Fruit fly (Drosophila melanogaster) whole organism, embryonic: ENCODE data around the gene CanB.

Experiments
- Bdp1 ChIP-seq: fragments of 200-800 bp; sonication (Bioruptor generic); optimal IDR thresholded peaks from 3 replicates; lab custom pipeline; 2016; ENCODE audit warnings: missing biosample characterization, missing genetic modification characterization
- Bteb2 ChIP-seq: fragments of 200-800 bp; sonication (Bioruptor generic); optimal IDR thresholded peaks from 2 replicates; lab custom pipeline; 2016; ENCODE audit warnings: missing biosample characterization, missing genetic modification characterization
- CG10366 ChIP-seq: fragments of 200-800 bp; sonication (Bioruptor generic); IDR thresholded peaks from 2 replicates; pipeline ENCODE4 v1.3.6; 2022; ENCODE audit warnings: missing biosample characterization, missing genetic modification characterization
- CG10979 ChIP-seq: fragments of 200-800 bp; sonication (Bioruptor generic); optimal IDR thresholded peaks from 2 replicates; lab custom pipeline; 2018; ENCODE audit warnings: missing biosample characterization, mild to moderate bottlenecking, missing genetic modification characterization, moderate library complexity
- CG11085 ChIP-seq: fragments of 200-800 bp; sonication (Bioruptor generic); IDR thresholded peaks from 2 replicates; pipeline ENCODE4 v1.3.6; 2022; ENCODE audit warnings: missing biosample characterization, missing genetic modification characterization
- CG12299 ChIP-seq: fragments of 200-800 bp; sonication (Bioruptor generic); optimal IDR thresholded peaks from 2 replicates; lab custom pipeline; 2018; ENCODE audit warnings: missing biosample characterization, mild to moderate bottlenecking, missing genetic modification characterization
- CG12769 ChIP-seq: fragments of 200-800 bp; sonication (Bioruptor generic); optimal IDR thresholded peaks from 2 replicates; lab custom pipeline; 2019; ENCODE audit warnings: missing biosample characterization, mild to moderate bottlenecking, missing genetic modification characterization, moderate library complexity
- CG15073 ChIP-seq: fragments of 200-800 bp; sonication (Bioruptor generic); optimal IDR thresholded peaks from 2 replicates; lab custom pipeline; 2016; ENCODE audit warnings: missing biosample characterization, missing genetic modification characterization
- CG15696 ChIP-seq: fragments of 200-800 bp; sonication (Bioruptor generic); optimal IDR thresholded peaks from 2 replicates; lab custom pipeline; 2019; ENCODE audit warnings: missing biosample characterization, mild to moderate bottlenecking, missing genetic modification characterization, moderate library complexity
- CG18262 ChIP-seq: fragments of 200-800 bp; optimal IDR thresholded peaks from 3 replicates; lab custom pipeline; 2019; ENCODE audit warnings: missing biosample characterization, mild to moderate bottlenecking, missing genetic modification characterization, moderate library complexity
- CG2116 ChIP-seq: fragments of 200-800 bp; sonication (Bioruptor generic); optimal IDR thresholded peaks from 3 replicates; lab custom pipeline; 2018; ENCODE audit warnings: missing biosample characterization, mild to moderate bottlenecking, missing genetic modification characterization
- CG31365 ChIP-seq: fragments of 200-800 bp; sonication (Bioruptor generic); optimal IDR thresholded peaks from 2 replicates; lab custom pipeline; 2018; ENCODE audit warnings: missing biosample characterization, mild to moderate bottlenecking, missing genetic modification characterization
- CG34422 ChIP-seq: fragments of 200-800 bp; sonication (Bioruptor generic); IDR thresholded peaks from 3 replicates; pipeline ENCODE4 v1.3.6; 2022; ENCODE audit warnings: missing biosample characterization, missing genetic modification characterization
- CG6272 ChIP-seq: fragments of 200-800 bp; sonication (Bioruptor generic); IDR thresholded peaks from 2 replicates; pipeline ENCODE4 v1.3.6; 2022; ENCODE audit warnings: missing biosample characterization, missing genetic modification characterization
- CG6654 ChIP-seq: fragments of 200-800 bp; sonication (Bioruptor generic); optimal IDR thresholded peaks from 2 replicates; lab custom pipeline; 2017; ENCODE audit warnings: missing biosample characterization, mild to moderate bottlenecking, missing genetic modification characterization
- CHES-1-like ChIP-seq: fragments of 200-800 bp; sonication (Bioruptor generic); optimal IDR thresholded peaks from 2 replicates; lab custom pipeline; 2016; ENCODE audit warnings: missing biosample characterization, missing genetic modification characterization
- D19B ChIP-seq: fragments of 200-800 bp; sonication (Bioruptor generic); optimal IDR thresholded peaks from 2 replicates; lab custom pipeline; 2017; ENCODE audit warnings: missing biosample characterization, mild to moderate bottlenecking, missing genetic modification characterization
- Dref ChIP-seq: fragments of 200-800 bp; sonication (Bioruptor generic); IDR thresholded peaks from 2 replicates; pipeline ENCODE4 v1.3.6; 2022; ENCODE audit warnings: missing biosample characterization, missing genetic modification characterization
- E2f2 ChIP-seq: fragments of 200-800 bp; sonication (Bioruptor generic); IDR thresholded peaks from 2 replicates; pipeline ENCODE4 v1.3.6; 2022; ENCODE audit warnings: missing biosample characterization, missing genetic modification characterization
- Gug ChIP-seq: fragments of 200-800 bp; sonication (Bioruptor generic); IDR thresholded peaks from 4 replicates; pipeline ENCODE4 v1.3.6; 2022; ENCODE audit warnings: missing biosample characterization, missing genetic modification characterization
- HLHmδ ChIP-seq: fragments of 200-800 bp; sonication (Bioruptor generic); optimal IDR thresholded peaks from 2 replicates; lab custom pipeline; 2018; ENCODE audit warnings: missing biosample characterization, mild to moderate bottlenecking, missing genetic modification characterization, moderate library complexity
- Hey ChIP-seq: fragments of 200-800 bp; sonication (Bioruptor generic); optimal IDR thresholded peaks from 3 replicates; lab custom pipeline; 2018; ENCODE audit warnings: missing biosample characterization, mild to moderate bottlenecking, missing genetic modification characterization
- Lim3 ChIP-seq: fragments of 200-800 bp; sonication (Bioruptor generic); IDR thresholded peaks from 2 replicates; pipeline ENCODE4 v1.3.6; 2022; ENCODE audit warnings: missing biosample characterization, missing genetic modification characterization
- Mad ChIP-seq: fragments of 200-800 bp; sonication (Bioruptor generic); optimal IDR thresholded peaks from 2 replicates; lab custom pipeline; 2016; ENCODE audit warnings: missing biosample characterization, missing genetic modification characterization
- Mrtf ChIP-seq: fragments of 200-800 bp; sonication (Bioruptor generic); IDR thresholded peaks from 3 replicates; pipeline ENCODE4 v1.3.6; 2022; ENCODE audit warnings: missing biosample characterization, missing genetic modification characterization
- Myb ChIP-seq: fragments of 200-800 bp; sonication (Bioruptor generic); optimal IDR thresholded peaks from 2 replicates; lab custom pipeline; 2016; ENCODE audit warnings: missing biosample characterization, missing genetic modification characterization
- Oaz ChIP-seq: fragments of 200-800 bp; sonication (Bioruptor generic); IDR thresholded peaks from 2 replicates; pipeline ENCODE4 v1.3.6; 2022; ENCODE audit warnings: missing biosample characterization, missing genetic modification characterization
- Oli ChIP-seq: fragments of 200-800 bp; sonication (Bioruptor generic); optimal IDR thresholded peaks from 2 replicates; lab custom pipeline; 2018; ENCODE audit warnings: missing biosample characterization, mild to moderate bottlenecking, missing genetic modification characterization, moderate library complexity
- Ravus ChIP-seq: fragments of 200-800 bp; sonication (Bioruptor generic); IDR thresholded peaks from 2 replicates; pipeline ENCODE4 v1.3.6; 2022; ENCODE audit warnings: missing biosample characterization, missing genetic modification characterization
- Sin3A ChIP-seq: fragments of >200 bp; optimal IDR thresholded peaks from 2 replicates; lab custom pipeline; 2018
- Taf1 ChIP-seq: fragments of 200-800 bp; sonication (Bioruptor generic); IDR thresholded peaks from 2 replicates; pipeline ENCODE4 v1.3.6; 2022; ENCODE audit warnings: missing biosample characterization, missing genetic modification characterization
- ap ChIP-seq: fragments of 200-800 bp; sonication (Bioruptor generic); IDR thresholded peaks from 2 replicates; pipeline ENCODE4 v1.3.6; 2022; ENCODE audit warnings: missing biosample characterization, missing genetic modification characterization
- ato ChIP-seq: fragments of 200-800 bp; sonication (Bioruptor generic); IDR thresholded peaks from 2 replicates; pipeline ENCODE4 v1.3.6; 2022; ENCODE audit warnings: missing biosample characterization, missing genetic modification characterization; ENCODE audit not compliant: partially characterized antibody
- bcd ChIP-seq: fragments of 200-800 bp; sonication (Bioruptor generic); optimal IDR thresholded peaks from 2 replicates; lab custom pipeline; 2017; ENCODE audit warnings: missing biosample characterization, mild to moderate bottlenecking, missing genetic modification characterization
- dan ChIP-seq: fragments of 200-800 bp; sonication (Bioruptor generic); IDR thresholded peaks from 2 replicates; pipeline ENCODE4 v1.3.6; 2022; ENCODE audit warnings: missing biosample characterization, missing genetic modification characterization
- danr ChIP-seq: fragments of 200-800 bp; sonication (Bioruptor generic); IDR thresholded peaks from 2 replicates; pipeline ENCODE4 v1.3.6; 2022; ENCODE audit warnings: missing biosample characterization, missing genetic modification characterization
- dpn ChIP-seq, 2 experiments: fragments of 200-800 bp; sonication (Bioruptor generic); optimal IDR thresholded peaks; 3 replicates each; lab custom pipeline; 2016; ENCODE audit warnings: missing biosample characterization in 2 of 2, missing genetic modification characterization in 2 of 2
- ems ChIP-seq: fragments of 200-800 bp; sonication (Bioruptor generic); optimal IDR thresholded peaks from 3 replicates; lab custom pipeline; 2016; ENCODE audit warnings: missing biosample characterization, missing genetic modification characterization
- ewg ChIP-seq: fragments of 200-800 bp; sonication (Bioruptor generic); optimal IDR thresholded peaks from 3 replicates; lab custom pipeline; 2017; ENCODE audit warnings: mild to moderate bottlenecking, missing biosample characterization, missing genetic modification reagents, missing genetic modification characterization
- h ChIP-seq: fragments of >200 bp; optimal IDR thresholded peaks from 2 replicates; lab custom pipeline; 2017
- ham ChIP-seq: fragments of 200-800 bp; sonication (Bioruptor generic); IDR thresholded peaks from 2 replicates; pipeline ENCODE4 v1.3.6; 2022; ENCODE audit warnings: missing biosample characterization, missing genetic modification characterization
- hth ChIP-seq: fragments of >200 bp; optimal IDR thresholded peaks from 2 replicates; lab custom pipeline; 2017; ENCODE audit warnings: inconsistent platforms
- kay ChIP-seq: fragments of 200-800 bp; sonication (Bioruptor generic); optimal IDR thresholded peaks from 2 replicates; lab custom pipeline; 2016; ENCODE audit warnings: missing biosample characterization, missing genetic modification characterization
- lola ChIP-seq, 3 experiments: fragments of >200 bp in 2 of 3; fragments of 200-800 bp in 1 of 3; sonication (Bioruptor generic) in 1 of 3; optimal IDR thresholded peaks; 2 replicates each; lab custom pipeline; 2017 to 2019; ENCODE audit warnings: missing biosample characterization in 3 of 3, missing genetic modification characterization in 3 of 3, mild to moderate bottlenecking in 1 of 3, moderate library complexity in 1 of 3
- luna ChIP-seq: fragments of 200-800 bp; sonication (Bioruptor generic); optimal IDR thresholded peaks from 2 replicates; lab custom pipeline; 2016; ENCODE audit warnings: missing biosample characterization, missing genetic modification characterization
- mam ChIP-seq: fragments of 200-800 bp; sonication (Bioruptor generic); optimal IDR thresholded peaks from 3 replicates; lab custom pipeline; 2016; ENCODE audit warnings: missing biosample characterization, missing genetic modification characterization
- nerfin-1 ChIP-seq: fragments of 200-800 bp; sonication (Bioruptor generic); optimal IDR thresholded peaks from 3 replicates; lab custom pipeline; 2019; ENCODE audit warnings: missing biosample characterization, mild to moderate bottlenecking, missing genetic modification characterization, moderate library complexity
- otp ChIP-seq: fragments of 200-800 bp; sonication (Bioruptor generic); IDR thresholded peaks from 3 replicates; pipeline ENCODE4, ENCODE4 v1.3.6; 2022; ENCODE audit warnings: missing biosample characterization, missing genetic modification characterization
- rib ChIP-seq: fragments of 200-800 bp; sonication (Bioruptor generic); IDR thresholded peaks from 2 replicates; pipeline ENCODE4 v1.3.6; 2022; ENCODE audit warnings: missing biosample characterization, missing genetic modification characterization
- slou ChIP-seq: fragments of 200-800 bp; sonication (Bioruptor generic); optimal IDR thresholded peaks from 3 replicates; lab custom pipeline; 2016; ENCODE audit warnings: missing biosample characterization, missing genetic modification characterization
- sna ChIP-seq: fragments of 200-800 bp; sonication (Bioruptor generic); IDR thresholded peaks from 2 replicates; pipeline ENCODE4 v1.3.6; 2022; ENCODE audit warnings: missing biosample characterization, missing genetic modification characterization; ENCODE audit not compliant: partially characterized antibody
- stc ChIP-seq: fragments of 200-800 bp; sonication (Bioruptor generic); IDR thresholded peaks from 2 replicates; pipeline ENCODE4 v1.3.6; 2022; ENCODE audit warnings: missing biosample characterization, missing genetic modification characterization
- tx ChIP-seq: fragments of 200-800 bp; sonication (Bioruptor generic); optimal IDR thresholded peaks from 2 replicates; lab custom pipeline; 2016; ENCODE audit warnings: missing biosample characterization, missing genetic modification characterization
- yki ChIP-seq: fragments of >200 bp; optimal IDR thresholded peaks from 3 replicates; lab custom pipeline; 2018

Gene CanB

DNA sequence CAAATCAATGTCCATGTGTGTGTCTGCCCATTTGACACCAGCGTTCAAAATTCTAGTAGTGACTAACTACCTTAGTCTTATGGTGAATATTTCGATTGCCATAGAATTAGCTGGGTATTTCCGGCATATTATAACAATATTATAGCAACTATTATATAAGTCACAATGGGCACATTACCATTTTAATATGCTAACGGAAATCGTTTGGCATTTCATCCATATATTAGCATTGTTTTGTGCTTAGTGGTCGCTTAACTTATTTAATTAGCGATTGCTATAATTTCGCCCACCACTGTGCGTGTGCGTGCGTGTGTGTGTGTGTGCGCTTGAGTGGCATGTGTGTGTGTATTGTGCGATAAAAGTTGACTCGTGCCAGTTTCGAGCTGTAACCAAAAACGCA is 4.4 kb downstream of the CanB start (continued):
- no peak for TF ChIP-seq Mad (GFP tag; lab: Kevin White, UChicago)
- TF ChIP-seq luna = no peak
- TF ChIP-seq D19B = peak; percentile 34
- TF ChIP-seq CG12299 (tag; lab: Kevin White, UChicago) = peak; percentile 1
- TF ChIP-seq Lim3 (GFP tag; lab: Robert Waterston, UW) = no peak
- TF ChIP-seq Ravus (GFP tag; lab: Robert Waterston, UW) = no peak
- TF ChIP-seq ap (GFP tag; lab: Robert Waterston, UW) = no peak
- TF ChIP-seq sna (GFP tag; lab: Robert Waterston, UW) = no peak
- no peak for TF ChIP-seq hth (lab: Kevin White, UChicago)
- no peak for TF ChIP-seq CG11085 (GFP tag; lab: Robert Waterston, UW)
- no peak for TF ChIP-seq Sin3A (lab: Kevin White, UChicago)
- TF ChIP-seq CG18262 (tag; lab: Kevin White, UChicago) = peak; percentile 19
- no peak for TF ChIP-seq dpn (GFP tag; optimal IDR thresholded peaks at IDR 0.05; lab: Kevin White, UChicago)
- TF ChIP-seq Bdp1 (GFP tag; lab: Kevin White, UChicago) = no peak
- no peak for TF ChIP-seq lola (GFP tag; optimal IDR thresholded peaks at IDR 0.05; lab: Kevin White, UChicago)
- no peak for TF ChIP-seq CHES-1-like (GFP tag; lab: Kevin White, UChicago)
- peak; percentile 31 for TF ChIP-seq bcd (GFP tag; lab: Kevin White, UChicago)
- TF ChIP-seq CG10366 (GFP tag; lab: Robert Waterston, UW) = no peak
- TF ChIP-seq otp (GFP tag; lab: Robert Waterston, UW) = no peak
- TF ChIP-seq Oaz = no peak
- no peak for TF ChIP-seq ato
- no peak; the same call in 3 of the 4 replicates for TF ChIP-seq Gug (GFP tag; lab: Robert Waterston, UW)
- no peak for TF ChIP-seq CG34422 (GFP tag; lab: Robert Waterston, UW)
- TF ChIP-seq tx (GFP tag; lab: Kevin White, UChicago) = no peak
- no peak for TF ChIP-seq Mrtf (GFP tag; lab: Robert Waterston, UW)
- no peak for TF ChIP-seq stc (GFP tag; lab: Robert Waterston, UW)
- no peak for TF ChIP-seq CG10979 (tag; lab: Kevin White, UChicago)
- TF ChIP-seq HLHmδ (GFP tag; lab: Kevin White, UChicago) = no peak
- no peak for TF ChIP-seq Dref
- no peak for TF ChIP-seq ham (GFP tag; lab: Robert Waterston, UW)
- TF ChIP-seq Bteb2 (GFP tag; lab: Kevin White, UChicago) = no peak
- peak; percentile 11 for TF ChIP-seq nerfin-1 (tag; lab: Kevin White, UChicago)
- peak; percentile 27 for TF ChIP-seq Oli (tag; lab: Kevin White, UChicago)
- TF ChIP-seq ems (GFP tag; lab: Kevin White, UChicago) = no peak
- no peak; the same call in 1 of the 2 replicates for TF ChIP-seq Taf1 (GFP tag; lab: Robert Waterston, UW)
- TF ChIP-seq CG15696 (tag; lab: Kevin White, UChicago) = no peak
- no peak for TF ChIP-seq dan (GFP tag; lab: Robert Waterston, UW)
- TF ChIP-seq h (lab: Kevin White, UChicago) = no peak
- peak; percentile 65 for TF ChIP-seq CG12769 (tag; lab: Kevin White, UChicago)
- TF ChIP-seq CG6654 = no peak
- TF ChIP-seq E2f2 = peak; percentile 26; the same call in 1 of the 2 replicates
- TF ChIP-seq danr (GFP tag; lab: Robert Waterston, UW) = no peak
- TF ChIP-seq Myb (GFP tag; lab: Kevin White, UChicago) = no peak
- no peak for TF ChIP-seq slou (GFP tag; lab: Kevin White, UChicago)
- TF ChIP-seq Hey (tag; lab: Kevin White, UChicago) = no peak
- peak; percentile 28 for TF ChIP-seq CG31365 (tag; lab: Kevin White, UChicago)
- TF ChIP-seq CG2116 (GFP tag; lab: Kevin White, UChicago) = no peak
- TF ChIP-seq mam (GFP tag; lab: Kevin White, UChicago) = no peak
- peak; percentile 13 for TF ChIP-seq ewg (GFP tag; lab: Kevin White, UChicago)
- TF ChIP-seq rib = no peak
- no peak for TF ChIP-seq CG6272 (GFP tag; lab: Robert Waterston, UW)
- TF ChIP-seq yki = no peak
- TF ChIP-seq CG15073 (GFP tag; lab: Kevin White, UChicago) = no peak
- no peak for TF ChIP-seq kay (GFP tag; lab: Kevin White, UChicago)
